Worm (Caenorhabditis elegans) whole organism, young adult: ENCODE measurements around the gene F14D2.14.

Experiments used
- B0035.1 ChIP-seq: sonication (generic microtip); optimal IDR thresholded peaks from 2 replicates; lab custom pipeline; 2016; ENCODE audit warnings: missing genetic modification characterization, mild to moderate bottlenecking, missing compliant biosample characterization, missing genotype, missing genetic modification reagents
- B0261.1 ChIP-seq: sonication (generic microtip); optimal IDR thresholded peaks from 2 replicates; lab custom pipeline; 2016; ENCODE audit warnings: mild to moderate bottlenecking, missing genetic modification characterization, moderate library complexity, missing compliant biosample characterization
- C06A6.2 ChIP-seq: fragments of 200-800 bp; sonication (Bioruptor generic); conservative IDR thresholded peaks from 2 replicates; pipeline ENCODE4 v1.3.6; 2022; ENCODE audit warnings: missing genetic modification characterization, missing compliant biosample characterization
- F10E7.11 ChIP-seq: sonication (generic microtip); optimal IDR thresholded peaks from 2 replicates; lab custom pipeline; 2017; ENCODE audit warnings: mild to moderate bottlenecking, missing genetic modification characterization, moderate library complexity, missing compliant biosample characterization
- F23B12.7 ChIP-seq: sonication (generic microtip); optimal IDR thresholded peaks from 2 replicates; lab custom pipeline; 2017; ENCODE audit warnings: missing genetic modification characterization, mild to moderate bottlenecking, missing compliant biosample characterization, antibody characterized with exemption, moderate library complexity; ENCODE audit not compliant: insufficient read depth
- F39B2.1 ChIP-seq: fragments of 200-800 bp; sonication (Bioruptor generic); IDR thresholded peaks from 2 replicates; pipeline ENCODE4 v1.3.6; 2022; ENCODE audit warnings: missing genetic modification reagents, missing genetic modification characterization, missing compliant biosample characterization
- F49E8.2 ChIP-seq: sonication (generic microtip); optimal IDR thresholded peaks from 3 replicates; lab custom pipeline; 2017; ENCODE audit warnings: missing genetic modification characterization, mild to moderate bottlenecking, missing compliant biosample characterization, antibody characterized with exemption, moderate library complexity; ENCODE audit not compliant: insufficient read depth
- F52B5.7 ChIP-seq: sonication (generic microtip); optimal IDR thresholded peaks from 2 replicates; lab custom pipeline; 2016; ENCODE audit warnings: mild to moderate bottlenecking, missing genetic modification characterization, missing compliant biosample characterization
- K12H6.12 ChIP-seq: fragments of 200-800 bp; sonication (Bioruptor generic); optimal IDR thresholded peaks from 2 replicates; lab custom pipeline; 2018; ENCODE audit warnings: mild to moderate bottlenecking, missing genetic modification characterization, missing compliant biosample characterization
- T26A5.8 ChIP-seq: sonication (generic microtip); optimal IDR thresholded peaks from 2 replicates; lab custom pipeline; 2016; ENCODE audit warnings: missing genetic modification characterization, missing compliant biosample characterization
- Y53G8AR.9 ChIP-seq: fragments of 200-800 bp; sonication (Bioruptor generic); conservative IDR thresholded peaks from 2 replicates; pipeline ENCODE4 v1.3.6; 2022; ENCODE audit warnings: missing genetic modification reagents, missing genetic modification characterization, missing compliant biosample characterization
- Y95B8A.8 ChIP-seq: fragments of 200-800 bp; sonication (Bioruptor generic); IDR thresholded peaks from 2 replicates; pipeline ENCODE4 v1.3.6; 2022; ENCODE audit warnings: missing genetic modification reagents, missing genetic modification characterization, missing compliant biosample characterization
- aptf-2 ChIP-seq: fragments of 200-800 bp; sonication (Bioruptor generic); conservative IDR thresholded peaks from 2 replicates; pipeline ENCODE4 v1.3.6; 2022; ENCODE audit warnings: missing genetic modification reagents, missing genetic modification characterization, missing compliant biosample characterization
- aptf-3 ChIP-seq: fragments of 200-800 bp; sonication (Bioruptor generic); IDR thresholded peaks from 2 replicates; pipeline ENCODE4 v1.3.6; 2022; ENCODE audit warnings: missing genetic modification characterization, missing compliant biosample characterization
- attf-3 ChIP-seq: fragments of 200-800 bp; sonication (Bioruptor generic); conservative IDR thresholded peaks from 2 replicates; pipeline ENCODE4 v1.3.6; 2022; ENCODE audit warnings: missing genetic modification reagents, missing genetic modification characterization, missing compliant biosample characterization
- attf-5 ChIP-seq: fragments of 200-800 bp; sonication (Bioruptor generic); optimal IDR thresholded peaks from 2 replicates; lab custom pipeline; 2018; ENCODE audit warnings: mild to moderate bottlenecking, missing genetic modification characterization, missing compliant biosample characterization
- attf-6 ChIP-seq: fragments of 200-800 bp; sonication (Bioruptor generic); IDR thresholded peaks from 2 replicates; pipeline ENCODE4 v1.3.6; 2022; ENCODE audit warnings: missing genetic modification reagents, missing genetic modification characterization, missing compliant biosample characterization
- cebp-1 ChIP-seq, 2 experiments: fragments of 200-800 bp in 1 of 2; sonication (Bioruptor generic) in 1 of 2; sonication (generic microtip) in 1 of 2; IDR thresholded peaks in 1 of 2; optimal IDR thresholded peaks in 1 of 2; 2 replicates each; pipeline versions ENCODE4 v1.3.6 to Lab custom; 2017 to 2022; ENCODE audit warnings: missing compliant biosample characterization in 2 of 2, missing genetic modification characterization in 2 of 2, mild to moderate bottlenecking in 1 of 2, missing genetic modification reagents in 1 of 2, moderate library complexity in 1 of 2
- dpff-1 ChIP-seq: sonication (generic microtip); optimal IDR thresholded peaks from 2 replicates; lab custom pipeline; 2017; ENCODE audit warnings: mild to moderate bottlenecking, missing genetic modification characterization, missing compliant biosample characterization
- efl-1 ChIP-seq: fragments of 150-350 bp; optimal IDR thresholded peaks from 2 replicates; lab custom pipeline; 2014; ENCODE audit warnings: missing biosample characterization, missing genetic modification reagents, missing genetic modification characterization
- egl-18 ChIP-seq: fragments of 200-800 bp; sonication (Bioruptor generic); IDR thresholded peaks from 2 replicates; pipeline ENCODE4 v1.3.6; 2022; ENCODE audit warnings: missing genetic modification reagents, missing genetic modification characterization, missing compliant biosample characterization
- egl-44 ChIP-seq: fragments of 200-800 bp; sonication (Bioruptor generic); IDR thresholded peaks from 2 replicates; pipeline ENCODE4 v1.3.6; 2022; ENCODE audit warnings: missing genetic modification reagents, missing genetic modification characterization, missing compliant biosample characterization
- ets-4 ChIP-seq: fragments of 200-800 bp; sonication (Bioruptor generic); optimal IDR thresholded peaks from 2 replicates; lab custom pipeline; 2018; ENCODE audit warnings: mild to moderate bottlenecking, missing genetic modification characterization, missing compliant biosample characterization
- hmg-1.2 ChIP-seq: fragments of 200-800 bp; sonication (Bioruptor generic); IDR thresholded peaks from 2 replicates; pipeline ENCODE4 v1.3.6; 2022; ENCODE audit warnings: missing genetic modification reagents, missing genetic modification characterization, missing compliant biosample characterization
- lin-35 ChIP-seq, 3 experiments: fragments of 150-350 bp in 2 of 3; sonication (generic microtip) in 1 of 3; optimal IDR thresholded peaks; 2 replicates each; lab custom pipeline; 2014 to 2018; ENCODE audit warnings: missing biosample characterization in 3 of 3, missing genetic modification characterization in 3 of 3, missing genetic modification reagents in 3 of 3
- lir-1 ChIP-seq: fragments of 200-800 bp; sonication (Bioruptor generic); conservative IDR thresholded peaks from 2 replicates; pipeline ENCODE4 v1.3.6; 2022; ENCODE audit warnings: missing genetic modification reagents, missing genetic modification characterization, missing compliant biosample characterization
- lsl-1 ChIP-seq: fragments of 200-800 bp; sonication (Bioruptor generic); optimal IDR thresholded peaks from 2 replicates; lab custom pipeline; 2018; ENCODE audit warnings: mild to moderate bottlenecking, missing genetic modification characterization, moderate library complexity, missing compliant biosample characterization
- madf-10 ChIP-seq: sonication (generic microtip); optimal IDR thresholded peaks from 2 replicates; lab custom pipeline; 2016; ENCODE audit warnings: mild to moderate bottlenecking, missing genetic modification characterization, missing compliant biosample characterization
- madf-8 ChIP-seq: fragments of 200-800 bp; sonication (Bioruptor generic); conservative IDR thresholded peaks from 2 replicates; pipeline ENCODE4 v1.3.6; 2022; ENCODE audit warnings: missing genetic modification reagents, missing genetic modification characterization, missing compliant biosample characterization
- mxl-1 ChIP-seq: sonication (generic microtip); optimal IDR thresholded peaks from 2 replicates; lab custom pipeline; 2016; ENCODE audit warnings: missing genetic modification characterization, missing compliant biosample characterization
- nfya-2 ChIP-seq: fragments of 200-800 bp; sonication (Bioruptor generic); IDR thresholded peaks from 2 replicates; pipeline ENCODE4 v1.3.6; 2022; ENCODE audit warnings: missing genetic modification reagents, missing genetic modification characterization, missing compliant biosample characterization
- nfyb-1 ChIP-seq: fragments of 200-800 bp; sonication (Bioruptor generic); IDR thresholded peaks from 2 replicates; pipeline ENCODE4 v1.3.6; 2022; ENCODE audit warnings: missing genetic modification reagents, missing genetic modification characterization, missing compliant biosample characterization
- nhr-80 ChIP-seq: sonication (generic microtip); optimal IDR thresholded peaks from 2 replicates; lab custom pipeline; 2016; ENCODE audit warnings: missing genetic modification characterization, missing compliant biosample characterization
- nhr-90 ChIP-seq: sonication (generic microtip); optimal IDR thresholded peaks from 2 replicates; lab custom pipeline; 2016; ENCODE audit warnings: missing genotype, mild to moderate bottlenecking, missing genetic modification characterization, missing compliant biosample characterization
- pha-4 ChIP-seq: fragments of 150-350 bp; sonication (generic microtip); optimal IDR thresholded peaks from 2 replicates; lab custom pipeline; 2014; ENCODE audit warnings: missing biosample characterization, missing genetic modification reagents, missing genetic modification characterization
- snpc-1.1 ChIP-seq: sonication (generic microtip); optimal IDR thresholded peaks from 2 replicates; lab custom pipeline; 2017; ENCODE audit warnings: missing genetic modification characterization, mild to moderate bottlenecking, missing compliant biosample characterization, antibody characterized with exemption, moderate library complexity, missing genotype, missing genetic modification reagents; ENCODE audit not compliant: insufficient read depth
- snpc-1.3 ChIP-seq: sonication (generic microtip); optimal IDR thresholded peaks from 2 replicates; lab custom pipeline; 2017; ENCODE audit warnings: missing genetic modification characterization, mild to moderate bottlenecking, missing compliant biosample characterization, antibody characterized with exemption, moderate library complexity, missing genotype, missing genetic modification reagents; ENCODE audit not compliant: insufficient read depth
- snpc-3.4 ChIP-seq: sonication (generic microtip); optimal IDR thresholded peaks from 2 replicates; lab custom pipeline; 2017; ENCODE audit warnings: missing genetic modification characterization, mild to moderate bottlenecking, missing compliant biosample characterization, antibody characterized with exemption, moderate library complexity, missing genotype, missing genetic modification reagents
- snpc-4 ChIP-seq, 5 experiments: fragments of 150-350 bp in 1 of 5; sonication (generic microtip) in 4 of 5; optimal IDR thresholded peaks; 2 replicates each; lab custom pipeline; 2014 to 2018; ENCODE audit warnings: missing genetic modification characterization in 5 of 5, missing biosample characterization in 3 of 5, antibody characterized with exemption in 2 of 5, mild to moderate bottlenecking in 2 of 5, missing compliant biosample characterization in 2 of 5, missing genotype in 2 of 5, moderate library complexity in 2 of 5, missing genetic modification reagents in 1 of 5
- xnd-1 ChIP-seq: sonication (generic microtip); optimal IDR thresholded peaks from 2 replicates; lab custom pipeline; 2016; ENCODE audit warnings: missing genotype, missing genetic modification reagents, missing genetic modification characterization, missing compliant biosample characterization
- ztf-26 ChIP-seq: sonication (generic microtip); optimal IDR thresholded peaks from 2 replicates; lab custom pipeline; 2017; ENCODE audit warnings: missing genetic modification characterization, missing compliant biosample characterization
- ztf-28 ChIP-seq: fragments of 200-800 bp; sonication (Bioruptor generic); IDR thresholded peaks from 2 replicates; pipeline ENCODE4 v1.3.6; 2022; ENCODE audit warnings: missing genetic modification reagents, missing genetic modification characterization, missing compliant biosample characterization

Gene F14D2.14

ce11 chrII:3373875-3374274, 26.1 kb upstream of the F14D2.14 start:
- no peak for TF ChIP-seq snpc-4 (GFP tag; optimal IDR thresholded peaks at IDR 0.05; lab: Kevin White, UChicago)
- TF ChIP-seq snpc-4 (tag; optimal IDR thresholded peaks at IDR 0.05; lab: Kevin White, UChicago), result no peak
- TF ChIP-seq T26A5.8 (tag; lab: Kevin White, UChicago), result no peak
- TF ChIP-seq mxl-1 (tag; lab: Kevin White, UChicago), result no peak
- TF ChIP-seq Y53G8AR.9 (GFP tag; lab: Robert Waterston, UW), result no peak
- no peak for TF ChIP-seq attf-5 (GFP tag; lab: Kevin White, UChicago)
- TF ChIP-seq madf-8 (GFP tag; lab: Robert Waterston, UW), result no peak
- no peak for TF ChIP-seq F10E7.11 (tag; lab: Kevin White, UChicago)
- no peak for TF ChIP-seq efl-1 (GFP tag; lab: Kevin White, UChicago)
- no peak for TF ChIP-seq attf-3 (GFP tag; lab: Robert Waterston, UW)
- TF ChIP-seq nfya-2, result no peak
- no peak for TF ChIP-seq madf-10 (tag; lab: Kevin White, UChicago)
- TF ChIP-seq, all 124 proteins: peak for 0

DNA sequence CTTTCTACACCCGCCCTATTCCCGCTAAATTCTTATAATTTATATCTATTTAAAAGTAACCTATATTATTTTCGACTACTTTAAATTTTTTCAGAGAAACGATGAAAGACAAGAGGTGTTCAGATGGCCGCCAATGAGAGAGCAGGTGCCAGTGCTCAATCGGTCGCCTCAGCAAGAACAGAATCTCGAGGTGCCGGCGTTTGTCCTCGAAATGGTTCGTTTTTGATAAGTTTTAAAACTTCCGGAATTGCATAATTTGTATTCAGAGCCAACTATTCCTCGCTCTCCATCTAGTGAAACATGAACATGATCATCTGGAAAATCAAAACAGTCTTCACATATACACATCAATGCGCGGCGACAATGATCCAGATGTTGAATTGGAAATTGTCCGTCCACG, 23.2 kb upstream of the F14D2.14 start, which contains the start of gene bath-23:
Gene bath-23 (plus strand): TSS at position 301 of the 400 bp plus-strand sequence.
- TF ChIP-seq lsl-1 (GFP tag; lab: Kevin White, UChicago) (no peak), C06A6.2 (GFP tag; lab: Robert Waterston, UW) (no peak), nhr-80 (tag; lab: Kevin White, UChicago) (no peak), snpc-3.4 (tag; lab: Kevin White, UChicago) (no peak), lir-1 (GFP tag; lab: Robert Waterston, UW) (no peak), F23B12.7 (tag; lab: Kevin White, UChicago) (no peak), egl-18 (no peak), aptf-2 (no peak), madf-10 (tag; lab: Kevin White, UChicago) (no peak), snpc-1.3 (tag; lab: Kevin White, UChicago) (no peak), ztf-26 (tag; lab: Kevin White, UChicago) (no peak), F39B2.1 (no peak), egl-44 (no peak), ets-4 (GFP tag; lab: Kevin White, UChicago) (no peak), ztf-28 (GFP tag; lab: Robert Waterston, UW) (no peak), mxl-1 (tag; lab: Kevin White, UChicago) (no peak)

DNA sequence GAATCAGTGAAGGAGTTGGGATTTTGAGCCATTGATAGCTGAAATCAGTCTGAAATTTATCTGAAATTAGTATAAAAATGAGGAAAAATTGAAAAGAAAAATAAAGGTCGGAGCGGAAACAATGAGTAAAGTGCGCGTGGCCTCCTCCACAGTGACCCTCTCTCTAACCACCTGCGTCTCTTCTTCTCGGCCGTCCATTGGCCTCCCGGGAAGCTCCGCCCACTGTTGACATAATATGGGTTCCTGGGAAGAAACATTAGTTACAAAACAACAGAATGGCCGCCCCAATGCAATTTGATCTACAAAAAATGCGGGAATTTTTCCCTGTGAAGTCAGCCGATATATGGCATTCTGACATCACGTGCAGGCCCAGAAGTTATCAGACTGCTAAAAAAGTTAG, 22.3 kb upstream of the F14D2.14 start, which contains the start of gene Y49F6C.8:
Gene Y49F6C.8 (minus strand): TSS at position 51 of the 400 bp plus-strand sequence.
- no peak for TF ChIP-seq F23B12.7 (tag; lab: Kevin White, UChicago)
- TF ChIP-seq attf-6, result no peak
- no peak for TF ChIP-seq cebp-1 (GFP tag; IDR thresholded peaks at IDR 0.05; lab: Robert Waterston, UW)
- TF ChIP-seq cebp-1 (tag; optimal IDR thresholded peaks at IDR 0.05; lab: Kevin White, UChicago), result no peak
- no peak for TF ChIP-seq Y95B8A.8 (GFP tag; lab: Robert Waterston, UW)
- peak; percentile 98 for TF ChIP-seq aptf-2
- no peak for TF ChIP-seq nhr-90
- TF ChIP-seq aptf-3, result peak; percentile 85; the same call in 1 of the 2 replicates
- TF ChIP-seq dpff-1 (tag; lab: Kevin White, UChicago), result no peak
- TF ChIP-seq B0261.1 (tag; lab: Kevin White, UChicago), result no peak
- TF ChIP-seq snpc-4 (GFP tag; optimal IDR thresholded peaks at IDR 0.05; lab: Kevin White, UChicago), result no peak
- TF ChIP-seq snpc-4 (tag; optimal IDR thresholded peaks at IDR 0.05; lab: Kevin White, UChicago), result no peak
- TF ChIP-seq F49E8.2, result no peak
- TF ChIP-seq B0035.1 (tag; lab: Kevin White, UChicago), result no peak
- peak; percentile 94 for TF ChIP-seq nfyb-1 (GFP tag; lab: Robert Waterston, UW)
- peak; percentile 30 for TF ChIP-seq efl-1 (GFP tag; lab: Kevin White, UChicago)
- peak; percentile 59; the same call in 1 of the 2 replicates for TF ChIP-seq hmg-1.2
- TF ChIP-seq egl-44, result no peak
- TF ChIP-seq K12H6.12 (tag; lab: Kevin White, UChicago), result no peak
- no peak for TF ChIP-seq pha-4 (tag; lab: Kevin White, UChicago)
- no peak for TF ChIP-seq C06A6.2 (GFP tag; lab: Robert Waterston, UW)
- no peak for TF ChIP-seq lin-35 (GFP tag; optimal IDR thresholded peaks at IDR 0.05; lab: Kevin White, UChicago)
- peak; percentile 8 for TF ChIP-seq xnd-1
- TF ChIP-seq F52B5.7, result no peak
- TF ChIP-seq snpc-1.1 (tag; lab: Kevin White, UChicago), result no peak
- TF ChIP-seq F10E7.11 (tag; lab: Kevin White, UChicago), result no peak
